Worm (Caenorhabditis elegans) whole organism, L3 larva: ENCODE measurements around the gene math-28.

ENCODE experiments used
- ZK546.5 ChIP-seq: sonication (generic microtip); optimal IDR thresholded peaks from 2 replicates; lab custom pipeline; 2017; ENCODE audit warnings: missing biosample characterization, missing genetic modification characterization
- aly-2 ChIP-seq: fragments of 150-350 bp; optimal IDR thresholded peaks from 2 replicates; lab custom pipeline; 2014; ENCODE audit warnings: missing biosample characterization, missing genetic modification characterization
- ama-1 ChIP-seq: fragments of 150-350 bp; optimal IDR thresholded peaks from 2 replicates; lab custom pipeline; 2018
- ceh-16 ChIP-seq: sonication (generic microtip); optimal IDR thresholded peaks from 2 replicates; lab custom pipeline; 2017; ENCODE audit warnings: missing biosample characterization, missing genetic modification characterization
- ceh-82 ChIP-seq: fragments of 150-350 bp; optimal IDR thresholded peaks from 2 replicates; lab custom pipeline; 2014; ENCODE audit warnings: missing biosample characterization, missing genetic modification characterization
- ceh-9 ChIP-seq: sonication (generic microtip); optimal IDR thresholded peaks from 2 replicates; lab custom pipeline; 2018; ENCODE audit warnings: missing biosample characterization, missing genetic modification characterization
- egl-27 ChIP-seq: sonication (generic microtip); optimal IDR thresholded peaks from 4 replicates; lab custom pipeline; 2017; ENCODE audit warnings: missing biosample characterization, missing genetic modification reagents, missing genetic modification characterization
- egl-5 ChIP-seq: fragments of 150-350 bp; optimal IDR thresholded peaks from 2 replicates; lab custom pipeline; 2017; ENCODE audit warnings: missing biosample characterization, missing genetic modification reagents, missing genetic modification characterization, inconsistent platforms
- elt-1 ChIP-seq: fragments of 150-350 bp; optimal IDR thresholded peaks from 2 replicates; lab custom pipeline; 2014; ENCODE audit warnings: missing biosample characterization, missing genetic modification characterization
- elt-2 ChIP-seq: sonication (generic microtip); optimal IDR thresholded peaks from 2 replicates; lab custom pipeline; 2016; ENCODE audit warnings: missing genetic modification reagents, mild to moderate bottlenecking, missing genetic modification characterization, missing compliant biosample characterization
- eor-1 ChIP-seq, 2 experiments: fragments of 150-350 bp; optimal IDR thresholded peaks; 2 replicates each; lab custom pipeline; 2014 to 2018; ENCODE audit warnings: missing biosample characterization in 2 of 2, missing genetic modification characterization in 2 of 2
- fkh-10 ChIP-seq: sonication (generic microtip); optimal IDR thresholded peaks from 2 replicates; lab custom pipeline; 2017; ENCODE audit warnings: missing biosample characterization, missing genetic modification reagents, missing genetic modification characterization
- fkh-2 ChIP-seq: fragments of 150-350 bp; optimal IDR thresholded peaks from 2 replicates; lab custom pipeline; 2014; ENCODE audit warnings: missing biosample characterization, missing genetic modification reagents, missing genetic modification characterization
- fos-1 ChIP-seq: fragments of 150-350 bp; optimal IDR thresholded peaks from 2 replicates; lab custom pipeline; 2014; ENCODE audit warnings: missing biosample characterization, missing genetic modification characterization
- hmg-11 ChIP-seq: sonication (generic microtip); optimal IDR thresholded peaks from 2 replicates; lab custom pipeline; 2016; ENCODE audit warnings: missing genetic modification characterization, missing compliant biosample characterization
- jun-1 ChIP-seq: fragments of 150-350 bp; optimal IDR thresholded peaks from 2 replicates; lab custom pipeline; 2014; ENCODE audit warnings: missing biosample characterization, missing genetic modification reagents, missing genetic modification characterization
- lin-15B ChIP-seq: fragments of 150-350 bp; optimal IDR thresholded peaks from 2 replicates; lab custom pipeline; 2014; ENCODE audit warnings: missing biosample characterization, missing genetic modification characterization
- lin-39 ChIP-seq: fragments of 150-350 bp; optimal IDR thresholded peaks from 2 replicates; lab custom pipeline; 2018; ENCODE audit warnings: missing biosample characterization, missing genetic modification reagents, missing genetic modification characterization
- lsy-12 ChIP-seq: sonication (generic microtip); optimal IDR thresholded peaks from 2 replicates; lab custom pipeline; 2016; ENCODE audit warnings: mild to moderate bottlenecking, missing genetic modification characterization, missing compliant biosample characterization
- mdl-1 ChIP-seq: fragments of 150-350 bp; optimal IDR thresholded peaks from 2 replicates; lab custom pipeline; 2014; ENCODE audit warnings: missing biosample characterization, missing genetic modification characterization
- mml-1 ChIP-seq: fragments of 150-350 bp; sonication (generic microtip); optimal IDR thresholded peaks from 3 replicates; lab custom pipeline; 2014; ENCODE audit warnings: missing biosample characterization, missing genetic modification characterization
- nhr-11 ChIP-seq: fragments of 150-350 bp; optimal IDR thresholded peaks from 2 replicates; lab custom pipeline; 2014; ENCODE audit warnings: missing biosample characterization, missing genetic modification characterization
- nhr-12 ChIP-seq: fragments of 150-350 bp; optimal IDR thresholded peaks from 2 replicates; lab custom pipeline; 2014; ENCODE audit warnings: missing biosample characterization, missing genetic modification characterization
- nhr-23 ChIP-seq: fragments of 150-350 bp; optimal IDR thresholded peaks from 2 replicates; lab custom pipeline; 2014; ENCODE audit warnings: missing biosample characterization, missing genetic modification reagents, missing genetic modification characterization
- nhr-237 ChIP-seq: fragments of 150-350 bp; optimal IDR thresholded peaks from 2 replicates; lab custom pipeline; 2014; ENCODE audit warnings: missing biosample characterization, missing genetic modification characterization
- nhr-25 ChIP-seq: sonication (generic microtip); optimal IDR thresholded peaks from 2 replicates; lab custom pipeline; 2017; ENCODE audit warnings: missing biosample characterization, missing genetic modification characterization
- nhr-28 ChIP-seq: fragments of 150-350 bp; optimal IDR thresholded peaks from 2 replicates; lab custom pipeline; 2014; ENCODE audit warnings: missing biosample characterization, missing genetic modification characterization
- nhr-43 ChIP-seq: sonication (generic microtip); optimal IDR thresholded peaks from 2 replicates; lab custom pipeline; 2016; ENCODE audit warnings: mild to moderate bottlenecking, missing genetic modification characterization, missing compliant biosample characterization; ENCODE audit not compliant: poor library complexity, severe bottlenecking
- nhr-67 ChIP-seq: fragments of 150-350 bp; optimal IDR thresholded peaks from 2 replicates; lab custom pipeline; 2014; ENCODE audit warnings: missing biosample characterization, missing genetic modification characterization
- nhr-77 ChIP-seq: fragments of 150-350 bp; optimal IDR thresholded peaks from 2 replicates; lab custom pipeline; 2014; ENCODE audit warnings: missing biosample characterization, missing genetic modification characterization
- pha-4 ChIP-seq: fragments of 150-350 bp; optimal IDR thresholded peaks from 2 replicates; lab custom pipeline; 2014; ENCODE audit warnings: missing biosample characterization, missing genetic modification reagents, missing genetic modification characterization
- pqm-1 ChIP-seq: fragments of 150-350 bp; optimal IDR thresholded peaks from 2 replicates; lab custom pipeline; 2017; ENCODE audit warnings: missing biosample characterization, missing genetic modification characterization, inconsistent platforms
- snpc-4 ChIP-seq: fragments of 150-350 bp; optimal IDR thresholded peaks from 2 replicates; lab custom pipeline; 2014; ENCODE audit warnings: missing biosample characterization, missing genetic modification characterization
- tbx-2 ChIP-seq: sonication (generic microtip); optimal IDR thresholded peaks from 2 replicates; lab custom pipeline; 2016; ENCODE audit warnings: mild to moderate bottlenecking, missing genetic modification characterization, missing compliant biosample characterization
- unc-62 ChIP-seq: fragments of 150-350 bp; sonication (generic microtip); optimal IDR thresholded peaks from 4 replicates; lab custom pipeline; 2014; ENCODE audit warnings: missing biosample characterization, missing genetic modification reagents, missing genetic modification characterization
- zag-1 ChIP-seq: fragments of 150-350 bp; optimal IDR thresholded peaks from 2 replicates; lab custom pipeline; 2014; ENCODE audit warnings: missing biosample characterization, missing genetic modification characterization
- ztf-4 ChIP-seq: fragments of 150-350 bp; optimal IDR thresholded peaks from 2 replicates; lab custom pipeline; 2014; ENCODE audit warnings: missing biosample characterization, missing genetic modification characterization

Gene math-28

ce11 chrII:1763072-1763471 is at the start of gene math-28:
Gene math-28 (plus strand): TSS chrII:1763372.
- TF ChIP-seq fkh-10 (GFP tag; lab: Kevin White, UChicago): no peak
- TF ChIP-seq nhr-23: no peak
- TF ChIP-seq eor-1 (tag; optimal IDR thresholded peaks at IDR 0.05; lab: Kevin White, UChicago): no peak
- no peak for TF ChIP-seq nhr-11
- no peak for TF ChIP-seq egl-27 (tag; lab: Kevin White, UChicago)
- TF ChIP-seq mdl-1: no peak
- TF ChIP-seq elt-1 (tag; lab: Kevin White, UChicago): no peak
- no peak for TF ChIP-seq nhr-25 (tag; lab: Kevin White, UChicago)
- no peak for TF ChIP-seq ceh-16 (tag; lab: Kevin White, UChicago)
- TF ChIP-seq lin-15B (tag; lab: Kevin White, UChicago): no peak
- no peak for TF ChIP-seq ztf-4 (tag; lab: Kevin White, UChicago)
- no peak for TF ChIP-seq tbx-2 (tag; lab: Kevin White, UChicago)
- no peak for TF ChIP-seq nhr-237 (tag; lab: Kevin White, UChicago)
- TF ChIP-seq ZK546.5 (tag; lab: Kevin White, UChicago): no peak
- no peak for TF ChIP-seq fkh-2

DNA sequence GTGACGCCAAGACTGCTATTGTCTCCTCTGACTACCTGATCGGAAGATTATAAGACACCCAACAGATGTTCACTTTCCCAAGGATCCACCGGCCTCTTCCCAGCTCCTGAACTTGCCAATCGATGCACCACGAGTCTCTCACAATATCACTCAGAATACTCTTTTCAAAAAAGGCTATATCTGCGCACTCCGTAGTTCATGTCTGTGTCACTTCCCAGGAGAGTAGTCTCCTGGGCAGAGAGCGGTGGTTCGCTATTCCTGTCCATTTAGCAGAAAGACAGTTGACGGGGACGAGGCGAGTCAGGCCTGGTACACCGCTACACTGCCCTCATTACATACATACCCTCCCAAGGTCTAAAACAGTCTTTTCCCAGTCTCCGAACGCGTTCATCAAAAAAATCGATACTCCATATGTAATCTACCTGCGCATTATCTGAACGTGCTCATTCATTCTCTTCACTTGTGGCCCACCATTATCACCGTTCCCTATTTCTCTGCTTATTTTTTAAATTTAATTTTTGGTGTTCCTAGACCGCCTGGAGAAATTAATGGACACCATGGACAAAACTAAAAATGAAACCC is 48.3 kb upstream of the math-28 start, which contains the start of gene btb-6:
Gene btb-6 (plus strand): TSS at position 532 of the 582 bp plus-strand sequence.
- TF ChIP-seq nhr-67 (tag; lab: Kevin White, UChicago): no peak
- no peak for TF ChIP-seq tbx-2 (tag; lab: Kevin White, UChicago)

DNA sequence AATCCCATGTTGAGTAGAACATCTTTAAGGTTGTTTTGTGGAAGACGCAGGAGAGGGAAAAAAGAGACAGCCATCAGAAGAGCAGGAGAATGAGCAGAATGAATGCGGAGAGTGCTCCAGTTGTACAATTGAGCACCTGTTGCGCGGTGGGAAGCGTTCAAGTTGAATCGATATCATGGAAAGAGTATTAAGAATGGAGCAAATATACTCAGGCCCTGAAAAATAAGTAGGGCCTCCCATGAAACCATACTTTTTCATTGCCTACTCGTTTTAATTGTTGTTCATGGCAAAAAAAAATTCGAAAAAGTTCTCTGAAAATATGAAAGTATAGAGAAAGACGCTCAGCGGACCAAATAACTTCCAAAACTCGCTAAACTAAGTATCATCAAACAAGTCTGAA is 44.0 kb upstream of the math-28 start, which contains the start of gene fbxb-48:
Gene fbxb-48 (minus strand): TSS at position 101 of the 400 bp plus-strand sequence.
- no peak for TF ChIP-seq unc-62
- no peak for TF ChIP-seq nhr-25 (tag; lab: Kevin White, UChicago)
- TF ChIP-seq mml-1: no peak
- no peak for TF ChIP-seq snpc-4 (tag; lab: Kevin White, UChicago)
- no peak for TF ChIP-seq ztf-4 (tag; lab: Kevin White, UChicago)
- no peak for TF ChIP-seq fos-1 (tag; lab: Kevin White, UChicago)
- no peak for TF ChIP-seq hmg-11
- TF ChIP-seq nhr-43 (tag; lab: Kevin White, UChicago): no peak
- TF ChIP-seq ama-1: no peak
- TF ChIP-seq ceh-82 (tag; lab: Kevin White, UChicago): no peak

ce11 chrII:1722394-1722793 is 40.8 kb upstream of the math-28 start, which contains the start of the genes fbxb-5 and btb-8:
Gene fbxb-5 (minus strand): TSS chrII:1722494.
Gene btb-8 (plus strand): TSS chrII:1722770.
- TF ChIP-seq egl-5 (tag; lab: Kevin White, UChicago) (no peak), fos-1 (tag; lab: Kevin White, UChicago) (no peak), ceh-9 (no peak), ama-1 (no peak), ztf-4 (tag; lab: Kevin White, UChicago) (no peak), nhr-12 (tag; lab: Kevin White, UChicago) (no peak), nhr-11 (no peak), pqm-1 (tag; lab: Kevin White, UChicago) (no peak), fkh-2 (no peak), pha-4 (tag; lab: Kevin White, UChicago) (no peak), elt-2 (no peak), zag-1 (no peak), aly-2 (tag; lab: Kevin White, UChicago) (no peak), lsy-12 (tag; lab: Kevin White, UChicago) (no peak), jun-1 (tag; lab: Kevin White, UChicago) (no peak), ceh-16 (tag; lab: Kevin White, UChicago) (no peak), nhr-25 (tag; lab: Kevin White, UChicago) (no peak), mdl-1 (no peak), nhr-28 (no peak)
- TF ChIP-seq, all 47 proteins: peak for 0

DNA sequence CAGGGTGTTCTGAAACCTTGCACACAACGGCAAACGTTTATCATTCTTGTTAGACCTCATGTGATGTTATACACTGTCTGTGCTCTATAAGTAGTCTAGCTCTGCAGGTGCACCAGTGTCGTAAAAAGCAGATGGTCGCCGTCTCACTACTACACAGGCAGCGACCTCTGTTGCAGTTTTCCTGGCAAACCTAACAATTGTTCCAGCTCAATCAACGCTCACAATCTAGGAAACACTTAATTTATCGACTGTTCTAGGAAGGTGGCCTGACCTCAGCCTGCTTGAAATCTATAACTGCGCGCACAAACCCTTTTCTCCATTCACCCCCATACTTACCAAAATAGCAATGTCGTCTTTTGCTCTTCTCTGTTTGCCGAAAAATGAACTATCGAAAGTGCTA is 38.9 kb upstream of the math-28 start, which contains the start of gene fbxb-11:
Gene fbxb-11 (plus strand): TSS at position 301 of the 400 bp plus-strand sequence.
- no peak for TF ChIP-seq tbx-2 (tag; lab: Kevin White, UChicago)
- no peak for TF ChIP-seq nhr-28
- TF ChIP-seq lsy-12 (tag; lab: Kevin White, UChicago): no peak
- TF ChIP-seq nhr-237 (tag; lab: Kevin White, UChicago): no peak
- TF ChIP-seq ZK546.5 (tag; lab: Kevin White, UChicago): no peak
- no peak for TF ChIP-seq nhr-23
- TF ChIP-seq lin-15B (tag; lab: Kevin White, UChicago): no peak
- TF ChIP-seq elt-2: no peak
- TF ChIP-seq jun-1 (tag; lab: Kevin White, UChicago): no peak
- no peak for TF ChIP-seq eor-1 (tag; optimal IDR thresholded peaks at IDR 0.05; lab: Kevin White, UChicago)
- TF ChIP-seq lin-39 (tag; lab: Kevin White, UChicago): no peak
- no peak for TF ChIP-seq nhr-77 (tag; lab: Kevin White, UChicago)
- no peak for TF ChIP-seq egl-5 (tag; lab: Kevin White, UChicago)
- TF ChIP-seq snpc-4 (tag; lab: Kevin White, UChicago): no peak
